Worm (Caenorhabditis elegans): Measurements from ENCODE around the gene F53A2.9.
"Not testable (repeated sequence)": the region's sequence is repeated elsewhere in the genome, so short reads cannot be mapped to it uniquely, and the experiment has no call there.

Gene F53A2.9

DNA sequence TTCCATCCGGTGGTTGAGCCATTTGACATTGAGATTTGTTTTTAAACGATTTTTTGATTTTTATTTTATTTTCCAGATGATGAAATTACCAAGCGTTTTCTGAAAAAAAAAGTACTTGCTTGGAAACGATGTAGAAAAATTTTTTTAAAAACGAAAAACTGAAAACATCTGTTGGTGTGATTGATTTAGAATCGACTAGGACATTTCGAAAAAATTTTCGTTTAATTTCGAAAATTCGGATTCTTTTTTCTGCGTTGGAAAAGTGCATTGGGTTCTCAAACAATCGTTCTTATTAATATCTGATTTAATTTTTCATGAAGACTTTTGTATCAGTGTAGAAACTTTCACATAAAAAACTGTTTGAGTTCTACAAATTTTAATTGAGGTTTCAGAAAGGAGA, at the start of gene F53A2.9:
TSS of gene F53A2.9 (minus strand) at position 101 of the 400 bp plus-strand sequence.
- TF ChIP-seq unc-62 (GFP tag; optimal IDR thresholded peaks at IDR 0.05) = no peak

ce11 chrIII:13405504-13405903, 46.3 kb upstream of the F53A2.9 start, which contains the start of gene nas-1:
TSS of gene nas-1 (plus strand) at chrIII:13405804.
- TF ChIP-seq unc-62 (GFP tag; optimal IDR thresholded peaks at IDR 0.05) = no peak

DNA sequence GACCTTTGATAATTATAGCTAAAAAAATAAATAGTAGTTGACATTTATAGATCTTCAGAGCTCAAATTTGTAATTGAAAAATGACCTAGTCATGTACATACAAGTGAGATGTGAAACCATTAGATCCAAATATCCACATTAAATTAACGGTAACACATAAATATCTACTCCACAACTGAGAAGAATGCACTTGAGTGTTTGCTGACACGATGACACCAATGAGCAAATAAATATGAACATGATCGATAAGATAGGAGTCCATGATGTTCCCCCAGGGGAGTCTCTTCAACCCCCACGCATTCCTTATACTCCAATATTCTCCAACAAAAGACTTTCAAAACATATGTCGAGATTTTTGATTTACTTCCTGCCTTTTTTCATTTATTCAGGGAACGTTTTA, 45.3 kb upstream of the F53A2.9 start, which contains the start of gene ttr-52:
TSS of gene ttr-52 (plus strand) at position 301 of the 400 bp plus-strand sequence.
- no peak for TF ChIP-seq unc-62 (GFP tag; optimal IDR thresholded peaks at IDR 0.05)

ce11 chrIII:13402934-13403333, 43.8 kb upstream of the F53A2.9 start, which contains the start of gene mig-18:
TSS of gene mig-18 (plus strand) at chrIII:13403234.
- TF ChIP-seq unc-62 (GFP tag; optimal IDR thresholded peaks at IDR 0.05) = no peak

DNA sequence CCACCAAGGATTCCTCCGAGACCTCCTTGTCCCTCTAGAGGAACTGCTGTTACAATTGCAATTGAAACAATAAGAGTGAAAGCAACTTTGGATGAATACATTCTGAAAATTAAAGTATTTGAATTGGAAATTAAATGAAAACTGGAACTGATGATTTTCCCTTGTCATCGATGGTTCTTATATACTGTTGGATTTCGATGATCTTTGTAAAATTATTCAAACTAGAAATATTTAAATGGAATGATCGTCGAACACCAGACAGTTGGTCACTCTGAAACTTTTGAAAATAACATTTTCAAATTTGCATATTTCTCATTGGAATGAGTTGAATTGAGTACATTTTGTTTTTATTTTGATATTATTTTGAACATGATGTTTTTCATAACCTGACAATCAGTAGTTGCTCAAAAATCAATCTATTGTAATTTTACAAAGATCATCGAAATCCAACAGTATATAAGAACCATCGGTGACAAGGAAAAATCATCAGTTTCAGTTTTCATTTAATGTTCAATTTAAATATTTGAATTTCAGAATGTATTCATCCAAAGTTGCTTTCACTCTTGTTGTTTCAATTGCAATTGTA, 42.6 kb upstream of the F53A2.9 start, which contains the start of the genes srlf-9 and srlf-10:
TSS of gene srlf-9 (minus strand) at position 101 of the 586 bp plus-strand sequence.
TSS of gene srlf-10 (plus strand) at position 536 of the 586 bp plus-strand sequence.
- TF ChIP-seq unc-62 (GFP tag; optimal IDR thresholded peaks at IDR 0.05) = not testable (repeated sequence)

DNA sequence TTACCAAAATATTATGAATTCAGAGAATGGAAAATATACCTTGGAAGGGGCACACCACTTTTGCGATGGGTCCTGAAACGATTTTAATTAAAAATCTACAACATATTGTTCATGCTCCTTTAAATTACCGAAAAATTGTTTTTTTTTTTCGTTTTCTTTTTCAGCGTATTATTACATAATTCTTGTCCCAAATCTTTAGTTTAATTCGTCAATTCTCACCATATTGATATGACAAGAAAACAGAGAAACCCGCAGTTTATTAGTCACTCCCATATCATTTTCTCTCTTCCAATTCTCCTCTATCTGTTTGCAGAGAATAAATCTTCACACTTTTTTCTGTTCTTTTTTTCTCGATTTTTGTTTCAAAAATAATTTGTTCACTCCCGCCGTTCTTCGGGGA, 36.1 kb upstream of the F53A2.9 start, which contains the start of gene F11F1.1:
TSS of gene F11F1.1 (plus strand) at position 301 of the 400 bp plus-strand sequence.
- no peak for TF ChIP-seq unc-62 (GFP tag; optimal IDR thresholded peaks at IDR 0.05)

DNA sequence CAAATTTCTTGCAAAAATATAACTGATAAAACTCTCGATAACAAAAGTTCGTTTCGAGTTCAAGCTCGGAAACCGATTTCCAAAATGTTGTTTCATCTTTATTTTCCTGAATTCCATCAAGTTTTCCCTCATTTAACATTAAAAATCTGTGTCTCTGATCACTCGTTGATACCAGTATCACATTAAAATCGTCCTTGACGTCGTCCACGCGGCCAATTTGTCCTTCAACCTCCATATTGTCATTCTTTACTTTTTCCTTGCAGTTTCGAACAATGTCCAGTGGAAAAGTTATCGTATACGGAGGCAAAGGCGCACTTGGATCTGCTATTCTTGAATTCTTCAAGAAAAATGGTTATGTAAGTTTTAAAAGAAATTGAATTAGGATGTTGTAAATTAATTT, 34.5 kb upstream of the F53A2.9 start, which contains the start of gene qdpr-1:
TSS of gene qdpr-1 (plus strand) at position 264 of the 400 bp plus-strand sequence.
- TF ChIP-seq unc-62 (GFP tag; optimal IDR thresholded peaks at IDR 0.05) = no peak

DNA sequence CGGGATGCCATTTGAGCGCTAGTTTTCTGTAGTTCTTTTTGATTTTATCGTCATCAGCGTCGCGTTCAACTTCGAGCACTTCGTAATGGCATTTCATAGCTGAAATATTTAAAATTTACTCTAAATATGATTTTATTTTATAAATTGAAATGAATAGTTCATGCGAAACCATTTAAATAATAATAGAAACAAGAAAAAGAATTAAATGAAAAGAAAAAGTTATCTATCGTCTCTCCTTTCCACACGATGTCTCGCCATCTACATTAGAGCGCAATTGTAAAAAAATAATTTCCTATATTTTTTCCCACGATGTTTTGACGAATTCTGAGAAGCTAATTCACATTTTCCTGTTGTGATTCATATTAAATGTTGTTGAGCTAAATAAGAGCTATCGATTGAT, 34.1 kb upstream of the F53A2.9 start, which contains the start of gene dnj-17:
TSS of gene dnj-17 (minus strand) at position 101 of the 400 bp plus-strand sequence.
- no peak for TF ChIP-seq unc-62 (GFP tag; optimal IDR thresholded peaks at IDR 0.05)

DNA sequence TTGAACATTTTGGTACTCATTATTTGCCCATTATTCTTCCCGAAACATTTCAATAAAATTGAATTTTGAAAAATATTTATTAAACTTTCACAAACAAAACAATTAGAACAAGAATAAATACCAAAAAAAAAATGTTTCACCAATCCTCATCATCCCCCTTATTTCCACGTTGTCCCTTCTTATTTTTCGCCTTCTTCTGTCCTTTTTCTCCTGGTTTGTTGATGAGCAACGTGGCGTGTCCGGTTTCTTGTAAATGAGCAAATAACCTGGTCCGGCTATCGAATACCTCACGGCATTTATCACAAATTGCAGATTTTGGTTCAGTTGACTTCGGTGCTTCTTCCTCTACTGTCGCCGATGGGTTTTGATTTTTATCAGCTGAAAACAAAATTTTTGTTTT, 31.6 kb upstream of the F53A2.9 start:
- no peak for TF ChIP-seq unc-62 (GFP tag; optimal IDR thresholded peaks at IDR 0.05)

- TF ChIP-seq unc-62 (GFP tag; optimal IDR thresholded peaks at IDR 0.05) = no peak
Observed at ce11 chrIII:13389078-13389477, 29.9 kb upstream of the F53A2.9 start, which contains the start of gene T03F6.3. TSS of gene T03F6.3 (plus strand) at chrIII:13389395.

- TF ChIP-seq unc-62 (GFP tag; optimal IDR thresholded peaks at IDR 0.05) = no peak
Observed at ce11 chrIII:13388621-13389020, 29.5 kb upstream of the F53A2.9 start.

ce11 chrIII:13385850-13386249, 26.7 kb upstream of the F53A2.9 start, which contains the start of gene T03F6.4:
TSS of gene T03F6.4 (plus strand) at chrIII:13386150.
- TF ChIP-seq unc-62 (GFP tag; optimal IDR thresholded peaks at IDR 0.05) = no peak

ce11 chrIII:13383159-13383558, 24.0 kb upstream of the F53A2.9 start:
- TF ChIP-seq unc-62 (GFP tag; optimal IDR thresholded peaks at IDR 0.05) = no peak

ce11 chrIII:13381684-13382083, 22.5 kb upstream of the F53A2.9 start:
- TF ChIP-seq unc-62 (GFP tag; optimal IDR thresholded peaks at IDR 0.05) = no peak

DNA sequence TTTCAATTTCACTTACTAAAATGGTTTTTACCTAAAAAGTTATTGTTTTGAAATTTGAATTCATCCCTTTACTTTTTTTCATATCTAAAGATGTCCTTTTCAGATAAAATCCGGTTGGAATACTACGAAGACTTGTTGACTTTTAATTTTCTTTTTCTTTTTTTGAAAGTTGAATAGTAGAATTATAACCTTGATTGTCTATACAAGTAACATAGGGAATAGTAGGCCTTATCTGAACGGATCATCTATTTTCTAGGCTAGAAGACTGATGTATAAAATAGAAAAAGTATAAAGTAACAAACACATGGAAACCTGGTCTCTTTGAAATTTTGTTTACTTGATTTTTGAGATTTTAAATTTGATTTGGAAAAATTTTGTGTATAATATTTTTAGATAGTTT, 21.7 kb upstream of the F53A2.9 start:
- TF ChIP-seq unc-62 (GFP tag; optimal IDR thresholded peaks at IDR 0.05) = no peak

DNA sequence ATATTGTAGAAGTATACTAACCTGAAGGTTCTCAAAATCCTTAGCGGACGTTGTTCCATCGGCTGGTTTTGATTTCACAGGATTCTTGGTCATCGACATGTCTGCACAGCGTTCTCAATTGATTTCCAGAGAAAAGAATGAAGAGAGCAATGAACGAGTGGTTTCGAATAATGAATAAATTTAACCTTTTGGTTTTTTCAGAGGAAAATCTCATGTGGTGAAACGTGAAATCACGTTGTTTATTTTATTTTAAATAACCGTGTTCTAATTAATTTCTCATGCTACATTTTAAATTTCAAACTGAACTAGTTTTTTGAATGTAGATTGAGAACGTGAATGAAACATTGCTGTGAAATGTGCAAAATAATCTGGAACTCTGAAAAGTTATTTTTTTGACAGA, 21.0 kb upstream of the F53A2.9 start, which contains the start of gene T03F6.6:
TSS of gene T03F6.6 (minus strand) at position 101 of the 400 bp plus-strand sequence.
- no peak for TF ChIP-seq unc-62 (GFP tag; optimal IDR thresholded peaks at IDR 0.05)

- TF ChIP-seq unc-62 (GFP tag; optimal IDR thresholded peaks at IDR 0.05) = no peak
Observed at ce11 chrIII:13378242-13378641, 19.1 kb upstream of the F53A2.9 start, which contains the start of gene T03F6.10. TSS of gene T03F6.10 (minus strand) at chrIII:13378342.
